Fruit fly (Drosophila melanogaster) whole organism, prepupa: ENCODE results near the gene CG2200.

ENCODE experiments used
- CG10631 ChIP-seq: fragments of 200-800 bp; sonication (Bioruptor generic); optimal IDR thresholded peaks from 2 replicates; lab custom pipeline; 2016; ENCODE audit warnings: missing biosample characterization, missing genetic modification characterization
- CG15336 ChIP-seq: fragments of 200-800 bp; sonication (Bioruptor generic); IDR thresholded peaks from 2 replicates; pipeline ENCODE4 v1.3.6; 2022; ENCODE audit warnings: missing biosample characterization, missing genetic modification characterization
- CG3032 ChIP-seq: fragments of 200-800 bp; optimal IDR thresholded peaks from 2 replicates; lab custom pipeline; 2019; ENCODE audit warnings: missing biosample characterization, mild to moderate bottlenecking, missing genetic modification characterization, moderate library complexity
- CG6854 ChIP-seq: fragments of 200-800 bp; sonication (Bioruptor generic); optimal IDR thresholded peaks from 2 replicates; lab custom pipeline; 2017; ENCODE audit warnings: missing biosample characterization, mild to moderate bottlenecking, missing genetic modification characterization
- topi ChIP-seq: fragments of 200-800 bp; sonication (Bioruptor generic); optimal IDR thresholded peaks from 3 replicates; lab custom pipeline; 2016; ENCODE audit warnings: missing biosample characterization, missing genetic modification characterization

dm6 chrX:13113863-13114407, 19.8 kb downstream of the CG2200 start:
- TF ChIP-seq CG6854 (GFP tag; lab: Kevin White, UChicago) = no peak
- TF ChIP-seq CG10631 (GFP tag; lab: Kevin White, UChicago) = no peak
- no peak for TF ChIP-seq CG3032 (tag; lab: Kevin White, UChicago)
- TF ChIP-seq CG15336 (GFP tag; lab: Robert Waterston, UW) = no peak
- TF ChIP-seq topi (GFP tag; lab: Kevin White, UChicago) = no peak
